Worm (Caenorhabditis elegans) whole organism, L2 larva: Measurements from ENCODE around the gene F32D8.14.

ENCODE experiments used
- F13H6.1 ChIP-seq: sonication (generic microtip); optimal IDR thresholded peaks from 2 replicates; lab custom pipeline; 2016; ENCODE audit warnings: missing genetic modification characterization, missing compliant biosample characterization
- ama-1 ChIP-seq: fragments of 150-350 bp; optimal IDR thresholded peaks from 2 replicates; lab custom pipeline; 2018; ENCODE audit warnings: inconsistent platforms
- ceh-82 ChIP-seq: fragments of 150-350 bp; optimal IDR thresholded peaks from 2 replicates; lab custom pipeline; 2014; ENCODE audit warnings: missing biosample characterization, missing genetic modification characterization
- elt-1 ChIP-seq: fragments of 150-350 bp; optimal IDR thresholded peaks from 2 replicates; lab custom pipeline; 2014; ENCODE audit warnings: missing biosample characterization, missing genetic modification characterization
- elt-3 ChIP-seq: sonication (generic microtip); optimal IDR thresholded peaks from 2 replicates; lab custom pipeline; 2017; ENCODE audit warnings: missing biosample characterization, missing genetic modification characterization
- mdl-1 ChIP-seq, 2 experiments: fragments of 150-350 bp in 1 of 2; sonication (generic microtip) in 1 of 2; optimal IDR thresholded peaks; 2 replicates each; lab custom pipeline; 2017; ENCODE audit warnings: missing biosample characterization in 2 of 2, missing genetic modification characterization in 2 of 2
- nhr-11 ChIP-seq: fragments of 150-350 bp; optimal IDR thresholded peaks from 2 replicates; lab custom pipeline; 2014; ENCODE audit warnings: missing biosample characterization, missing genetic modification characterization
- nhr-12 ChIP-seq: fragments of 150-350 bp; optimal IDR thresholded peaks from 2 replicates; lab custom pipeline; 2014; ENCODE audit warnings: missing biosample characterization, missing genetic modification characterization
- nhr-21 ChIP-seq: fragments of 150-350 bp; optimal IDR thresholded peaks from 2 replicates; lab custom pipeline; 2014; ENCODE audit warnings: missing biosample characterization, missing genetic modification characterization
- nhr-23 ChIP-seq: fragments of 150-350 bp; optimal IDR thresholded peaks from 2 replicates; lab custom pipeline; 2014; ENCODE audit warnings: missing biosample characterization, missing genetic modification reagents, missing genetic modification characterization
- snpc-4 ChIP-seq: fragments of 150-350 bp; optimal IDR thresholded peaks from 2 replicates; lab custom pipeline; 2014; ENCODE audit warnings: missing biosample characterization, missing genetic modification characterization
- unc-55 ChIP-seq: fragments of 150-350 bp; sonication (generic microtip); optimal IDR thresholded peaks from 3 replicates; lab custom pipeline; 2014; ENCODE audit warnings: missing biosample characterization, missing genetic modification reagents, missing genetic modification characterization
- ztf-1 ChIP-seq: fragments of 200-800 bp; sonication (Bioruptor generic); conservative IDR thresholded peaks from 2 replicates; pipeline ENCODE4 v1.3.6; 2022; ENCODE audit warnings: missing genetic modification characterization, missing compliant biosample characterization
- ztf-11 ChIP-seq: sonication (generic microtip); optimal IDR thresholded peaks from 2 replicates; lab custom pipeline; 2017; ENCODE audit warnings: missing biosample characterization, missing genetic modification characterization

ce11 chrV:10871457-10871861 is 23.1 kb downstream of the F32D8.14 start:
- TF ChIP-seq ama-1 (lab: Kevin White, UChicago): no peak
- TF ChIP-seq unc-55 (GFP tag; lab: Kevin White, UChicago): peak; percentile 83
- TF ChIP-seq nhr-11: peak; percentile 46
- no peak for TF ChIP-seq elt-1 (tag; lab: Kevin White, UChicago)
- no peak for TF ChIP-seq ztf-1 (GFP tag; lab: Robert Waterston, UW)
- no peak for TF ChIP-seq nhr-12 (tag; lab: Kevin White, UChicago)
- TF ChIP-seq F13H6.1 (tag; lab: Kevin White, UChicago): peak; percentile 95
- TF ChIP-seq nhr-23: no peak
- TF ChIP-seq nhr-21: peak; percentile 83
- TF ChIP-seq mdl-1 (tag; optimal IDR thresholded peaks at IDR 0.05; lab: Kevin White, UChicago): peak; percentile 91 to 96
- no peak for TF ChIP-seq ztf-11 (tag; lab: Kevin White, UChicago)
- TF ChIP-seq snpc-4 (tag; lab: Kevin White, UChicago): peak; percentile 50
- TF ChIP-seq elt-3 (tag; lab: Kevin White, UChicago): no peak
- no peak for TF ChIP-seq ceh-82
